Fruit fly (Drosophila melanogaster): ENCODE results near the gene Cpr65Ax1.

- TF ChIP-seq CG17802 (tag; optimal IDR thresholded peaks at IDR 0.05) (no peak), sim (GFP tag; IDR thresholded peaks at IDR 0.05) (no peak), corto (GFP tag; optimal IDR thresholded peaks at IDR 0.05) (no peak), CG4282 (GFP tag; optimal IDR thresholded peaks at IDR 0.05) (no peak), CG10543 (GFP tag; optimal IDR thresholded peaks at IDR 0.05) (no peak), GATAe (GFP tag; conservative IDR thresholded peaks at IDR 0.05) (no peak)
These were observed 4.7 kb upstream of the Cpr65Ax1 start, which contains the start of gene Acp65Aa for dm6 chr3L:6152531-6152930.
